Fruit fly (Drosophila melanogaster) whole organism, pupa: ENCODE results near the gene CG13403.

Source experiments
- CG10348 ChIP-seq: fragments of 200-800 bp; sonication (Bioruptor generic); IDR thresholded peaks from 2 replicates; pipeline ENCODE4 v1.3.6; 2022; ENCODE audit warnings: missing biosample characterization, missing genetic modification characterization
- CG12605 ChIP-seq: fragments of 200-800 bp; sonication (Bioruptor generic); IDR thresholded peaks from 2 replicates; pipeline ENCODE4 v1.3.6; 2022; ENCODE audit warnings: missing biosample characterization, missing genetic modification characterization
- CG13204 ChIP-seq: fragments of 200-800 bp; sonication (Bioruptor generic); optimal IDR thresholded peaks from 2 replicates; lab custom pipeline; 2018; ENCODE audit warnings: missing biosample characterization, mild to moderate bottlenecking, missing genetic modification characterization, moderate library complexity
- CG15710 ChIP-seq: fragments of 200-800 bp; sonication (Bioruptor generic); optimal IDR thresholded peaks from 2 replicates; lab custom pipeline; 2018; ENCODE audit warnings: missing biosample characterization, mild to moderate bottlenecking, missing genetic modification characterization, moderate library complexity
- CG32121 ChIP-seq: fragments of 200-800 bp; sonication (Bioruptor generic); IDR thresholded peaks from 2 replicates; pipeline ENCODE4 v1.3.6; 2022; ENCODE audit warnings: missing biosample characterization, missing genetic modification characterization
- CG8159 ChIP-seq: fragments of 200-800 bp; sonication (Bioruptor generic); optimal IDR thresholded peaks from 3 replicates; lab custom pipeline; 2018; ENCODE audit warnings: missing biosample characterization, mild to moderate bottlenecking, missing genetic modification characterization, moderate library complexity
- CG8301 ChIP-seq: fragments of 200-800 bp; sonication (Bioruptor generic); optimal IDR thresholded peaks from 2 replicates; lab custom pipeline; 2018; ENCODE audit warnings: missing biosample characterization, mild to moderate bottlenecking, missing genetic modification characterization
- D1 ChIP-seq: fragments of 200-800 bp; sonication (Bioruptor generic); optimal IDR thresholded peaks from 2 replicates; lab custom pipeline; 2018; ENCODE audit warnings: missing biosample characterization, mild to moderate bottlenecking, missing genetic modification characterization, moderate library complexity
- EcR ChIP-seq: fragments of 200-800 bp; sonication (Bioruptor generic); optimal IDR thresholded peaks from 3 replicates; lab custom pipeline; 2019; ENCODE audit warnings: missing biosample characterization, missing genetic modification characterization, mild to moderate bottlenecking, moderate library complexity, missing genetic modification reagents
- Ets98B ChIP-seq: fragments of 200-800 bp; sonication (Bioruptor generic); IDR thresholded peaks from 2 replicates; pipeline ENCODE4 v1.3.6; 2022; ENCODE audit warnings: missing biosample characterization, missing genetic modification characterization
- Pif1B ChIP-seq: fragments of 200-800 bp; sonication (Bioruptor generic); optimal IDR thresholded peaks from 3 replicates; lab custom pipeline; 2016; ENCODE audit warnings: missing biosample characterization, missing genetic modification characterization
- Snoo ChIP-seq: fragments of 200-800 bp; sonication (Bioruptor generic); optimal IDR thresholded peaks from 3 replicates; lab custom pipeline; 2017; ENCODE audit warnings: missing biosample characterization, mild to moderate bottlenecking, missing genetic modification characterization, inconsistent platforms
- fd96Ca ChIP-seq: fragments of 200-800 bp; sonication (Bioruptor generic); IDR thresholded peaks from 3 replicates; pipeline ENCODE4 v1.3.6; 2022; ENCODE audit warnings: missing biosample characterization, missing genetic modification characterization
- gl ChIP-seq: fragments of 200-800 bp; sonication (Bioruptor generic); optimal IDR thresholded peaks from 2 replicates; lab custom pipeline; 2018; ENCODE audit warnings: missing biosample characterization, mild to moderate bottlenecking, missing genetic modification characterization

- TF ChIP-seq EcR (no peak), fd96Ca (no peak), Ets98B (no peak), CG13204 (GFP tag; lab: Kevin White, UChicago) (no peak), gl (no peak), CG8301 (tag; lab: Kevin White, UChicago) (peak; percentile 16), D1 (no peak), Snoo (tag; lab: Kevin White, UChicago) (no peak), CG10348 (GFP tag; lab: Robert Waterston, UW) (no peak), CG32121 (GFP tag; lab: Robert Waterston, UW) (no peak), Pif1B (GFP tag; lab: Kevin White, UChicago) (no peak), CG15710 (tag; lab: Kevin White, UChicago) (no peak), CG8159 (no peak), CG12605 (no peak)
These were observed 25.0 kb upstream of the CG13403 start for dm6 chrX:14216844-14217243.
